Worm (Caenorhabditis elegans) whole organism, midembryonic: ENCODE data around the gene nhr-131.

Experiments used
- T22C8.4 ChIP-seq: fragments of 200-800 bp; sonication (Bioruptor generic); IDR thresholded peaks from 2 replicates; pipeline ENCODE4 v1.3.6; 2022; ENCODE audit warnings: missing genetic modification characterization, missing compliant biosample characterization
- flt-1 ChIP-seq: fragments of 200-800 bp; sonication (Bioruptor generic); IDR thresholded peaks from 2 replicates; pipeline ENCODE4 v1.3.6; 2022; ENCODE audit warnings: missing genetic modification characterization, missing compliant biosample characterization
- ztf-29 ChIP-seq: fragments of 200-800 bp; sonication (Bioruptor generic); IDR thresholded peaks from 2 replicates; pipeline ENCODE4 v1.3.6; 2022; ENCODE audit warnings: missing genetic modification reagents, missing genetic modification characterization, missing compliant biosample characterization

- TF ChIP-seq ztf-29 (GFP tag; lab: Robert Waterston, UW) (no peak), T22C8.4 (GFP tag; lab: Robert Waterston, UW) (no peak), flt-1 (GFP tag; lab: Robert Waterston, UW) (no peak)
These were observed 21.6 kb upstream of the nhr-131 start, which contains the start of gene srt-31 for ce11 chrV:472589-472988.
